Fruit fly (Drosophila melanogaster) whole organism, embryonic: ENCODE data around the gene cher.
A peak's percentile ranks its signal among the peaks of the same experiment; 100 is the strongest.

Experiments
- Adf1 ChIP-seq: fragments of 200-800 bp; sonication (Bioruptor generic); IDR thresholded peaks from 2 replicates; pipeline ENCODE4 v1.3.6; 2022; ENCODE audit warnings: missing biosample characterization, missing genetic modification characterization
- Atf6 ChIP-seq: fragments of 200-800 bp; sonication (Bioruptor generic); IDR thresholded peaks from 2 replicates; pipeline ENCODE4 v1.3.6; 2022; ENCODE audit warnings: missing biosample characterization, missing genetic modification characterization
- CG10543 ChIP-seq: fragments of 200-800 bp; sonication (Bioruptor generic); optimal IDR thresholded peaks from 3 replicates; lab custom pipeline; 2017; ENCODE audit warnings: missing biosample characterization, mild to moderate bottlenecking, missing genetic modification characterization, moderate library complexity
- CG11085 ChIP-seq: fragments of 200-800 bp; sonication (Bioruptor generic); IDR thresholded peaks from 2 replicates; pipeline ENCODE4 v1.3.6; 2022; ENCODE audit warnings: missing biosample characterization, missing genetic modification characterization
- CG11456 ChIP-seq: fragments of 200-800 bp; sonication (Bioruptor generic); IDR thresholded peaks from 3 replicates; pipeline ENCODE4 v1.3.6; 2022; ENCODE audit warnings: missing biosample characterization, missing genetic modification characterization
- CG12769 ChIP-seq: fragments of 200-800 bp; sonication (Bioruptor generic); optimal IDR thresholded peaks from 2 replicates; lab custom pipeline; 2019; ENCODE audit warnings: missing biosample characterization, mild to moderate bottlenecking, missing genetic modification characterization, moderate library complexity
- CG12942 ChIP-seq: fragments of 200-800 bp; sonication (Bioruptor generic); optimal IDR thresholded peaks from 3 replicates; lab custom pipeline; 2016; ENCODE audit warnings: missing biosample characterization, missing genetic modification characterization
- CG13123 ChIP-seq: fragments of 200-800 bp; sonication (Bioruptor generic); optimal IDR thresholded peaks from 2 replicates; lab custom pipeline; 2016; ENCODE audit warnings: missing biosample characterization, missing genetic modification characterization
- CG16813 ChIP-seq: fragments of 200-800 bp; sonication (Bioruptor generic); IDR thresholded peaks from 3 replicates; pipeline ENCODE4 v1.3.6; 2022; ENCODE audit warnings: missing biosample characterization, missing genetic modification characterization; ENCODE audit not compliant: partially characterized antibody
- CG2875 ChIP-seq: fragments of 200-800 bp; sonication (Bioruptor generic); optimal IDR thresholded peaks from 2 replicates; lab custom pipeline; 2017; ENCODE audit warnings: missing biosample characterization, mild to moderate bottlenecking, missing genetic modification characterization, missing genetic modification reagents
- CG34224 ChIP-seq: fragments of 200-800 bp; sonication (Bioruptor generic); IDR thresholded peaks from 3 replicates; pipeline ENCODE4 v1.3.6; 2022; ENCODE audit warnings: missing biosample characterization, missing genetic modification characterization; ENCODE audit not compliant: partially characterized antibody
- CG4820 ChIP-seq: fragments of 200-800 bp; sonication (Bioruptor generic); optimal IDR thresholded peaks from 3 replicates; lab custom pipeline; 2016; ENCODE audit warnings: missing biosample characterization, missing genetic modification characterization
- CG6175 ChIP-seq: fragments of 200-800 bp; sonication (Bioruptor generic); IDR thresholded peaks from 3 replicates; pipeline ENCODE4 v1.3.6; 2022; ENCODE audit warnings: missing biosample characterization, missing genetic modification characterization
- CG7928 ChIP-seq: fragments of 200-800 bp; sonication (Bioruptor generic); optimal IDR thresholded peaks from 2 replicates; lab custom pipeline; 2017; ENCODE audit warnings: missing biosample characterization, mild to moderate bottlenecking, missing genetic modification characterization
- CG8290 ChIP-seq, 3 experiments: fragments of 200-800 bp; sonication (Bioruptor generic); optimal IDR thresholded peaks; 2 replicates each; lab custom pipeline; 2016 to 2019; ENCODE audit warnings: missing biosample characterization in 3 of 3, missing genetic modification characterization in 3 of 3, mild to moderate bottlenecking in 2 of 3, moderate library complexity in 1 of 3
- Hey ChIP-seq: fragments of 200-800 bp; sonication (Bioruptor generic); optimal IDR thresholded peaks from 3 replicates; lab custom pipeline; 2018; ENCODE audit warnings: missing biosample characterization, mild to moderate bottlenecking, missing genetic modification characterization
- Lpt ChIP-seq: fragments of >200 bp; optimal IDR thresholded peaks from 2 replicates; lab custom pipeline; 2018; ENCODE audit warnings: missing biosample characterization, missing genetic modification characterization
- MESR4 ChIP-seq: fragments of 200-800 bp; sonication (Bioruptor generic); optimal IDR thresholded peaks from 2 replicates; lab custom pipeline; 2018; ENCODE audit warnings: missing biosample characterization, mild to moderate bottlenecking, missing genetic modification characterization, moderate library complexity
- Med ChIP-seq: fragments of 200-800 bp; sonication (Bioruptor generic); peaks from one replicate; lab custom pipeline; 2016; ENCODE audit warnings: missing biosample characterization, missing genetic modification characterization, mild to moderate bottlenecking, inconsistent platforms, moderate library complexity
- Oli ChIP-seq: fragments of 200-800 bp; sonication (Bioruptor generic); optimal IDR thresholded peaks from 2 replicates; lab custom pipeline; 2018; ENCODE audit warnings: missing biosample characterization, mild to moderate bottlenecking, missing genetic modification characterization, moderate library complexity
- Six4 ChIP-seq: fragments of 200-800 bp; sonication (Bioruptor generic); optimal IDR thresholded peaks from 2 replicates; lab custom pipeline; 2016; ENCODE audit warnings: missing biosample characterization, missing genetic modification characterization
- Tbp ChIP-seq: fragments of >200 bp; optimal IDR thresholded peaks from 2 replicates; lab custom pipeline; 2018; ENCODE audit warnings: missing biosample characterization, missing genetic modification characterization
- Trl ChIP-seq, 3 experiments: fragments of >200 bp in 2 of 3; fragments of 200-800 bp in 1 of 3; sonication (Bioruptor generic) in 1 of 3; optimal IDR thresholded peaks; 2 replicates in 1 of 3; 3 replicates in 2 of 3; lab custom pipeline; 2016 to 2017; ENCODE audit warnings: missing biosample characterization in 1 of 3, missing genetic modification characterization in 1 of 3
- Usf ChIP-seq: fragments of 200-800 bp; sonication (Bioruptor generic); optimal IDR thresholded peaks from 2 replicates; lab custom pipeline; 2017; ENCODE audit warnings: missing genotype, missing biosample characterization, missing genetic modification characterization
- abd-A ChIP-seq: fragments of 200-800 bp; sonication (Bioruptor generic); optimal IDR thresholded peaks from 3 replicates; lab custom pipeline; 2019; ENCODE audit warnings: missing biosample characterization, mild to moderate bottlenecking, missing genetic modification characterization, moderate library complexity
- amos ChIP-seq: fragments of 200-800 bp; sonication (Bioruptor generic); IDR thresholded peaks from 2 replicates; pipeline ENCODE4 v1.3.6; 2022; ENCODE audit warnings: missing biosample characterization, missing genetic modification characterization; ENCODE audit not compliant: partially characterized antibody
- ara ChIP-seq: fragments of 200-800 bp; sonication (Bioruptor generic); IDR thresholded peaks from 2 replicates; pipeline ENCODE4 v1.3.6; 2022; ENCODE audit warnings: missing biosample characterization, missing genetic modification characterization
- br ChIP-seq: fragments of >200 bp; optimal IDR thresholded peaks from 2 replicates; lab custom pipeline; 2017
- cg ChIP-seq: fragments of 200-800 bp; sonication (Bioruptor generic); optimal IDR thresholded peaks from 3 replicates; lab custom pipeline; 2019; ENCODE audit warnings: missing biosample characterization, mild to moderate bottlenecking, missing genetic modification characterization, moderate library complexity
- chinmo ChIP-seq: fragments of 200-800 bp; sonication (Bioruptor generic); IDR thresholded peaks from 4 replicates; pipeline ENCODE4 v1.3.6; 2022; ENCODE audit warnings: missing biosample characterization, missing genetic modification characterization; ENCODE audit not compliant: partially characterized antibody
- crol ChIP-seq: fragments of 200-800 bp; sonication (Bioruptor generic); IDR thresholded peaks from 2 replicates; pipeline ENCODE4 v1.3.6; 2022; ENCODE audit warnings: missing biosample characterization, missing genetic modification characterization
- cwo ChIP-seq: fragments of 200-800 bp; sonication (Bioruptor generic); optimal IDR thresholded peaks from 3 replicates; lab custom pipeline; 2017; ENCODE audit warnings: missing biosample characterization, missing genetic modification characterization, mild to moderate bottlenecking, moderate library complexity, missing genetic modification reagents
- dati ChIP-seq: fragments of 200-800 bp; sonication (Bioruptor generic); IDR thresholded peaks from 2 replicates; pipeline ENCODE4 v1.3.6; 2022; ENCODE audit warnings: missing biosample characterization, missing genetic modification characterization
- en ChIP-seq: fragments of 200-800 bp; sonication (Bioruptor generic); optimal IDR thresholded peaks from 2 replicates; lab custom pipeline; 2016; ENCODE audit warnings: missing biosample characterization, missing genetic modification characterization
- exex ChIP-seq: fragments of 200-800 bp; sonication (Bioruptor generic); optimal IDR thresholded peaks from 4 replicates; lab custom pipeline; 2018; ENCODE audit warnings: missing biosample characterization, mild to moderate bottlenecking, missing genetic modification characterization, moderate library complexity
- gce ChIP-seq: fragments of 200-800 bp; sonication (Bioruptor generic); IDR thresholded peaks from 3 replicates; pipeline ENCODE4 v1.3.6; 2022; ENCODE audit warnings: missing biosample characterization, missing genetic modification characterization
- hth ChIP-seq: fragments of >200 bp; optimal IDR thresholded peaks from 2 replicates; lab custom pipeline; 2017; ENCODE audit warnings: inconsistent platforms
- lov ChIP-seq, 2 experiments: fragments of 200-800 bp in 1 of 2; fragments of >200 bp in 1 of 2; sonication (Bioruptor generic) in 1 of 2; IDR thresholded peaks in 1 of 2; optimal IDR thresholded peaks in 1 of 2; 2 replicates in 1 of 2; 3 replicates in 1 of 2; pipeline versions ENCODE4 v1.3.6 to Lab custom; 2017 to 2022; ENCODE audit warnings: missing biosample characterization in 1 of 2, missing genetic modification characterization in 1 of 2
- mirr ChIP-seq: fragments of 200-800 bp; sonication (Bioruptor generic); optimal IDR thresholded peaks from 3 replicates; lab custom pipeline; 2018; ENCODE audit warnings: missing biosample characterization, mild to moderate bottlenecking, missing genetic modification characterization
- nom ChIP-seq: fragments of 200-800 bp; sonication (Bioruptor generic); optimal IDR thresholded peaks from 2 replicates; lab custom pipeline; 2017; ENCODE audit warnings: missing biosample characterization, missing genetic modification characterization, mild to moderate bottlenecking, moderate library complexity, missing genetic modification reagents
- otp ChIP-seq: fragments of 200-800 bp; sonication (Bioruptor generic); IDR thresholded peaks from 3 replicates; pipeline ENCODE4, ENCODE4 v1.3.6; 2022; ENCODE audit warnings: missing biosample characterization, missing genetic modification characterization
- pita ChIP-seq: fragments of 200-800 bp; sonication (Bioruptor generic); optimal IDR thresholded peaks from 2 replicates; lab custom pipeline; 2017; ENCODE audit warnings: missing biosample characterization, mild to moderate bottlenecking, missing genetic modification characterization
- ranshi ChIP-seq: fragments of 200-800 bp; sonication (Bioruptor generic); IDR thresholded peaks from 2 replicates; pipeline ENCODE4 v1.3.6; 2022; ENCODE audit warnings: missing biosample characterization, missing genetic modification characterization
- row ChIP-seq: fragments of 200-800 bp; sonication (Bioruptor generic); IDR thresholded peaks from 3 replicates; pipeline ENCODE4 v1.3.6; 2022; ENCODE audit warnings: missing biosample characterization, missing genetic modification characterization
- sd ChIP-seq: fragments of 200-800 bp; sonication (Bioruptor generic); optimal IDR thresholded peaks from 3 replicates; lab custom pipeline; 2018; ENCODE audit warnings: missing biosample characterization, mild to moderate bottlenecking, missing genetic modification characterization, moderate library complexity
- seq ChIP-seq: fragments of 200-800 bp; sonication (Bioruptor generic); IDR thresholded peaks from 2 replicates; pipeline ENCODE4 v1.3.6; 2022; ENCODE audit warnings: missing biosample characterization, missing genetic modification characterization
- sr ChIP-seq: fragments of 200-800 bp; sonication (Bioruptor generic); IDR thresholded peaks from 3 replicates; pipeline ENCODE4 v1.3.6; 2022; ENCODE audit warnings: missing biosample characterization, missing genetic modification characterization
- sug ChIP-seq: fragments of 200-800 bp; optimal IDR thresholded peaks from 2 replicates; lab custom pipeline; 2019; ENCODE audit warnings: missing biosample characterization, mild to moderate bottlenecking, missing genetic modification characterization, moderate library complexity
- vvl ChIP-seq: fragments of 200-800 bp; sonication (Bioruptor generic); IDR thresholded peaks from 2 replicates; pipeline ENCODE4 v1.3.6; 2022; ENCODE audit warnings: missing biosample characterization, missing genetic modification characterization
- z ChIP-seq: fragments of 200-800 bp; sonication (Bioruptor generic); IDR thresholded peaks from 3 replicates; pipeline ENCODE4 v1.3.6; 2022; ENCODE audit warnings: missing biosample characterization, missing genetic modification characterization

cher gene

DNA sequence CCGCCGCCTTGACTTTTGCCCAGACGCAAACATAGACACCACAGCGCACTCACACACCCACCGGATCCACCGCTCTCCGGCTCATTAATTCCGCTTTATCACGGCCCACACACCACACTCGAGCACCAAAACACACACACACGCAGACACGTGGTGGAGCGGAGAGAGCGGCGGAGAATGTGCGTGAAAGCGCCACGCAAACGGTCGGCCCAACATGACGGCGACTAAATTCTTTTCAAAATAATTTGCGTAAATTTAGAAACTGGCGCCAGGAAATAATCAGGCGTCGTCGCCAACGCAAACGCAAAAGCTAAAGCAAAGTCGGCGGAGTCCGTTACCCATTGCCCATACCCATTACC, 65.4 kb downstream of the cher start:
- TF ChIP-seq CG12942 = no peak
- peak; percentile 37 for TF ChIP-seq CG10543
- TF ChIP-seq CG16813 (GFP tag; lab: Robert Waterston, UW) = no peak
- TF ChIP-seq en (GFP tag; lab: Kevin White, UChicago) = no peak
- TF ChIP-seq CG12769 (tag; lab: Kevin White, UChicago) = peak; percentile 49
- peak; percentile 90 for TF ChIP-seq Med (GFP tag; lab: Kevin White, UChicago)
- no peak for TF ChIP-seq Six4 (GFP tag; lab: Kevin White, UChicago)
- no peak for TF ChIP-seq nom (GFP tag; lab: Kevin White, UChicago)
- no peak for TF ChIP-seq CG4820
- peak; percentile 93 for TF ChIP-seq sr
- TF ChIP-seq hth (lab: Kevin White, UChicago) = no peak
- TF ChIP-seq row = no peak
- peak; percentile 59 for TF ChIP-seq sug (tag; lab: Kevin White, UChicago)
- TF ChIP-seq crol (GFP tag; lab: Robert Waterston, UW) = peak; percentile 63
- TF ChIP-seq CG11085 = no peak
- TF ChIP-seq seq (GFP tag; lab: Robert Waterston, UW) = no peak; the same call in 1 of the 2 replicates
- no peak for TF ChIP-seq br (lab: Kevin White, UChicago)
- peak; percentile 20; the same call in 1 of the 2 replicates for TF ChIP-seq vvl (GFP tag; lab: Robert Waterston, UW)
- TF ChIP-seq CG8290 (GFP tag; optimal IDR thresholded peaks at IDR 0.05; lab: Kevin White, UChicago) = no peak
- peak in 1 of 2 experiments; percentile 53 for TF ChIP-seq CG8290 (tag; optimal IDR thresholded peaks at IDR 0.05; lab: Kevin White, UChicago)
- no peak for TF ChIP-seq Oli (tag; lab: Kevin White, UChicago)
- 0 out of 3 replicates have a peak, but pooled peaks have one; percentile 10 for TF ChIP-seq gce (GFP tag; lab: Robert Waterston, UW)
- TF ChIP-seq z (GFP tag; lab: Robert Waterston, UW) = peak; percentile 55; the same call in 1 of the 3 replicates
- 0 out of 2 replicates have a peak, but pooled peaks have one; percentile 15 for TF ChIP-seq ara (GFP tag; lab: Robert Waterston, UW)
- no peak for TF ChIP-seq Usf (GFP tag; lab: Kevin White, UChicago)
- peak; percentile 88 for TF ChIP-seq cg (GFP tag; lab: Kevin White, UChicago)
- no peak for TF ChIP-seq MESR4 (GFP tag; lab: Kevin White, UChicago)
- peak; percentile 44 for TF ChIP-seq abd-A (tag; lab: Kevin White, UChicago)
- no peak for TF ChIP-seq Lpt (GFP tag; lab: Kevin White, UChicago)
- no peak for TF ChIP-seq CG7928 (GFP tag; lab: Kevin White, UChicago)
- 0 out of 3 replicates have a peak, but pooled peaks have one; percentile 25 for TF ChIP-seq otp (GFP tag; lab: Robert Waterston, UW)
- peak; percentile 6 for TF ChIP-seq cwo (GFP tag; lab: Kevin White, UChicago)
- TF ChIP-seq dati (GFP tag; lab: Robert Waterston, UW) = no peak
- peak; percentile 47; the same call in 1 of the 2 replicates for TF ChIP-seq Atf6
- peak; percentile 91 for TF ChIP-seq sd (tag; lab: Kevin White, UChicago)
- TF ChIP-seq chinmo = peak; percentile 65; the same call in 1 of the 4 replicates
- TF ChIP-seq CG34224 (GFP tag; lab: Robert Waterston, UW) = no peak
- TF ChIP-seq lov (optimal IDR thresholded peaks at IDR 0.05; lab: Kevin White, UChicago) = no peak
- 0 out of 3 replicates have a peak, but pooled peaks have one; percentile 5 for TF ChIP-seq lov (GFP tag; IDR thresholded peaks at IDR 0.05; lab: Robert Waterston, UW)
- no peak for TF ChIP-seq CG2875 (GFP tag; lab: Kevin White, UChicago)
- no peak for TF ChIP-seq Tbp (GFP tag; lab: Kevin White, UChicago)
- TF ChIP-seq amos (GFP tag; lab: Robert Waterston, UW) = peak; percentile 20; the same call in 1 of the 2 replicates
- peak; percentile 59 for TF ChIP-seq Adf1 (GFP tag; lab: Robert Waterston, UW)
- TF ChIP-seq CG11456 (GFP tag; lab: Robert Waterston, UW) = peak; percentile 53; the same call in 1 of the 3 replicates
- 0 out of 3 replicates have a peak, but pooled peaks have one; percentile 32 for TF ChIP-seq CG6175 (GFP tag; lab: Robert Waterston, UW)
- peak; percentile 30 to 57 for TF ChIP-seq Trl (optimal IDR thresholded peaks at IDR 0.05; lab: Kevin White, UChicago)
- TF ChIP-seq Trl (GFP tag; optimal IDR thresholded peaks at IDR 0.05; lab: Kevin White, UChicago) = no peak
- peak; percentile 14 for TF ChIP-seq mirr
- peak; percentile 13 for TF ChIP-seq Hey
- TF ChIP-seq ranshi (GFP tag; lab: Robert Waterston, UW) = no peak
- TF ChIP-seq pita (GFP tag; lab: Kevin White, UChicago) = no peak
- no peak for TF ChIP-seq CG13123 (GFP tag; lab: Kevin White, UChicago)
- peak; percentile 57 for TF ChIP-seq exex (tag; lab: Kevin White, UChicago)
